Worm (Caenorhabditis elegans): ENCODE results near the gene ZK688.12.

Gene ZK688.12

ce11 chrIII:7865238-7865761 is 48.1 kb downstream of the ZK688.12 start, which contains the start of gene slc-17.3:
Gene slc-17.3, minus strand, starts transcription at chrIII:7865288.
- TF ChIP-seq him-1 (tag; optimal IDR thresholded peaks at IDR 0.05): no peak
- TF ChIP-seq dao-5 (tag; optimal IDR thresholded peaks at IDR 0.05): no peak
- TF ChIP-seq W03F9.2 (tag; optimal IDR thresholded peaks at IDR 0.05): no peak

Measured in whole organism, L4/young adult.